Fruit fly (Drosophila melanogaster): Measurements from ENCODE around the gene ND-42.

The ND-42 gene

dm6 chr3R:21992909-21993308, 34.6 kb upstream of the ND-42 start (continued):
- TF ChIP-seq CG11093 (GFP tag; IDR thresholded peaks at IDR 0.05) (peak; percentile 57; the same call in 1 of the 3 replicates), CG6272 (GFP tag; IDR thresholded peaks at IDR 0.05) (no peak), Optix (GFP tag; IDR thresholded peaks at IDR 0.05) (peak; percentile 40; the same call in 1 of the 3 replicates), jumu (GFP tag; optimal IDR thresholded peaks at IDR 0.05) (no peak), wdn (GFP tag; IDR thresholded peaks at IDR 0.05) (no peak), BEAF-32 (GFP tag; optimal IDR thresholded peaks at IDR 0.05) (no peak), CG16779 (GFP tag; IDR thresholded peaks at IDR 0.05) (no peak), CG18619 (GFP tag; optimal IDR thresholded peaks at IDR 0.05) (no peak), hb (GFP tag; IDR thresholded peaks at IDR 0.05; ENCODE audit: partially characterized antibody) (no peak), wor (GFP tag; IDR thresholded peaks at IDR 0.05) (no peak), CG12071 (GFP tag; optimal IDR thresholded peaks at IDR 0.05) (no peak), Camta (GFP tag; optimal IDR thresholded peaks at IDR 0.05) (no peak), Dek (tag; optimal IDR thresholded peaks at IDR 0.05) (no peak), CG4282 (GFP tag; optimal IDR thresholded peaks at IDR 0.05) (no peak), Aef1 (GFP tag; IDR thresholded peaks at IDR 0.05) (peak; percentile 67), CkIIα-i1 (GFP tag; IDR thresholded peaks at IDR 0.05) (no peak), exex (tag; optimal IDR thresholded peaks at IDR 0.05) (no peak), CG16815 (GFP tag; optimal IDR thresholded peaks at IDR 0.05) (peak; percentile 50), Hsf (GFP tag; optimal IDR thresholded peaks at IDR 0.05) (peak; percentile 51), row (GFP tag; IDR thresholded peaks at IDR 0.05) (peak; percentile 68), Fer1 (GFP tag; optimal IDR thresholded peaks at IDR 0.05) (no peak), HLH54F (GFP tag; optimal IDR thresholded peaks at IDR 0.05) (peak; percentile 19), CG6175 (GFP tag; IDR thresholded peaks at IDR 0.05) (no peak), CHES-1-like (GFP tag; optimal IDR thresholded peaks at IDR 0.05) (no peak), CG8478 (optimal IDR thresholded peaks at IDR 0.05) (no peak), dan (GFP tag; IDR thresholded peaks at IDR 0.05) (no peak), CG31365 (tag; optimal IDR thresholded peaks at IDR 0.05) (no peak), unpg (GFP tag; optimal IDR thresholded peaks at IDR 0.05) (no peak), da (GFP tag; optimal IDR thresholded peaks at IDR 0.05) (no peak), gfzf (GFP tag; optimal IDR thresholded peaks at IDR 0.05) (no peak), CG11696 (GFP tag; IDR thresholded peaks at IDR 0.05) (0 out of 2 replicates have a peak, but pooled peaks have one; percentile 23), NC2α (GFP tag; optimal IDR thresholded peaks at IDR 0.05) (no peak), CG10979 (tag; optimal IDR thresholded peaks at IDR 0.05) (no peak), mam (GFP tag; optimal IDR thresholded peaks at IDR 0.05) (peak; percentile 60), CG6254 (GFP tag; optimal IDR thresholded peaks at IDR 0.05) (no peak), al (GFP tag; IDR thresholded peaks at IDR 0.05) (peak; percentile 63), CG3995 (GFP tag; optimal IDR thresholded peaks at IDR 0.05) (no peak), Dip3 (GFP tag; optimal IDR thresholded peaks at IDR 0.05) (peak; percentile 49), esg (GFP tag; conservative IDR thresholded peaks at IDR 0.05) (peak; percentile 53; the same call in 1 of the 2 replicates), CG42726 (GFP tag; IDR thresholded peaks at IDR 0.05; ENCODE audit: partially characterized antibody) (no peak), CG2116 (GFP tag; optimal IDR thresholded peaks at IDR 0.05) (no peak), vnd (GFP tag; IDR thresholded peaks at IDR 0.05; ENCODE audit: partially characterized antibody) (no peak), CG18599 (GFP tag; optimal IDR thresholded peaks at IDR 0.05) (no peak), klu (GFP tag; IDR thresholded peaks at IDR 0.05) (no peak), HLH4C (GFP tag; IDR thresholded peaks at IDR 0.05; ENCODE audit: partially characterized antibody) (no peak), gem (tag; optimal IDR thresholded peaks at IDR 0.05) (peak; percentile 47), CG17802 (tag; optimal IDR thresholded peaks at IDR 0.05) (peak; percentile 12), CG2129 (GFP tag; IDR thresholded peaks at IDR 0.05; ENCODE audit: partially characterized antibody) (no peak), CG18764 (GFP tag; optimal IDR thresholded peaks at IDR 0.05) (no peak), Meics (GFP tag; optimal IDR thresholded peaks at IDR 0.05) (peak; percentile 3), CG10366 (GFP tag; IDR thresholded peaks at IDR 0.05) (peak; percentile 59), CG18262 (tag; optimal IDR thresholded peaks at IDR 0.05) (no peak)

All from whole organism, embryonic.